Worm (Caenorhabditis elegans) whole organism, late embryonic: ENCODE data around the gene F49C5.9.

Experiments used
- C08G9.2 ChIP-seq: sonication (generic microtip); optimal IDR thresholded peaks from 2 replicates; lab custom pipeline; 2016; ENCODE audit warnings: mild to moderate bottlenecking, missing genetic modification characterization, moderate library complexity, missing compliant biosample characterization
- F13H6.1 ChIP-seq: sonication (generic microtip); optimal IDR thresholded peaks from 2 replicates; lab custom pipeline; 2016; ENCODE audit warnings: missing genetic modification characterization, missing compliant biosample characterization
- K02D7.2 ChIP-seq: sonication (generic microtip); optimal IDR thresholded peaks from 2 replicates; lab custom pipeline; 2017; ENCODE audit warnings: mild to moderate bottlenecking, missing genetic modification characterization, missing compliant biosample characterization
- T23F11.4 ChIP-seq: fragments of 200-800 bp; sonication (Bioruptor generic); optimal IDR thresholded peaks from 2 replicates; lab custom pipeline; 2018; ENCODE audit warnings: mild to moderate bottlenecking, missing genetic modification characterization, missing compliant biosample characterization
- ahr-1 ChIP-seq: sonication (generic microtip); optimal IDR thresholded peaks from 2 replicates; lab custom pipeline; 2016; ENCODE audit warnings: missing genetic modification characterization, missing compliant biosample characterization
- ama-1 ChIP-seq: fragments of 150-350 bp; optimal IDR thresholded peaks from 2 replicates; lab custom pipeline; 2014
- ceh-19 ChIP-seq: fragments of 200-800 bp; sonication (Bioruptor generic); optimal IDR thresholded peaks from 2 replicates; lab custom pipeline; 2018; ENCODE audit warnings: mild to moderate bottlenecking, missing genetic modification characterization, missing compliant biosample characterization
- ceh-24 ChIP-seq: sonication (generic microtip); optimal IDR thresholded peaks from 2 replicates; lab custom pipeline; 2016; ENCODE audit warnings: mild to moderate bottlenecking, missing genetic modification characterization, missing compliant biosample characterization
- ceh-30 ChIP-seq: fragments of 150-350 bp; optimal IDR thresholded peaks from 2 replicates; lab custom pipeline; 2014; ENCODE audit warnings: missing biosample characterization, missing genetic modification characterization
- ceh-31 ChIP-seq: sonication (generic microtip); optimal IDR thresholded peaks from 2 replicates; lab custom pipeline; 2016; ENCODE audit warnings: missing genetic modification characterization, missing compliant biosample characterization
- ceh-45 ChIP-seq: fragments of 200-800 bp; sonication (Bioruptor generic); IDR thresholded peaks from 2 replicates; pipeline ENCODE4 v1.3.6; 2022; ENCODE audit warnings: missing genetic modification reagents, missing genetic modification characterization, missing compliant biosample characterization
- ceh-48 ChIP-seq: sonication (generic microtip); optimal IDR thresholded peaks from 2 replicates; lab custom pipeline; 2016; ENCODE audit warnings: missing genetic modification characterization, inconsistent platforms, missing compliant biosample characterization
- ceh-6 ChIP-seq: fragments of 200-800 bp; sonication (Bioruptor generic); optimal IDR thresholded peaks from 2 replicates; lab custom pipeline; 2018; ENCODE audit warnings: mild to moderate bottlenecking, missing genetic modification characterization, missing compliant biosample characterization
- che-1 ChIP-seq: sonication (generic microtip); optimal IDR thresholded peaks from 2 replicates; lab custom pipeline; 2016; ENCODE audit warnings: mild to moderate bottlenecking, missing genetic modification characterization, missing compliant biosample characterization
- dmd-4 ChIP-seq: sonication (generic microtip); optimal IDR thresholded peaks from 2 replicates; lab custom pipeline; 2016; ENCODE audit warnings: borderline replicate concordance, missing genetic modification characterization, missing compliant biosample characterization
- elt-4 ChIP-seq: sonication (generic microtip); optimal IDR thresholded peaks from 2 replicates; lab custom pipeline; 2016; ENCODE audit warnings: missing genetic modification characterization, missing compliant biosample characterization
- ets-4 ChIP-seq: sonication (generic microtip); optimal IDR thresholded peaks from 2 replicates; lab custom pipeline; 2016; ENCODE audit warnings: missing genetic modification characterization, missing compliant biosample characterization
- eyg-1 ChIP-seq: sonication (generic microtip); optimal IDR thresholded peaks from 2 replicates; lab custom pipeline; 2016; ENCODE audit warnings: missing genotype, missing genetic modification characterization, missing compliant biosample characterization
- hlh-13 ChIP-seq: fragments of 200-800 bp; sonication (Bioruptor generic); optimal IDR thresholded peaks from 2 replicates; lab custom pipeline; 2018; ENCODE audit warnings: mild to moderate bottlenecking, missing genetic modification characterization, missing compliant biosample characterization
- hlh-15 ChIP-seq: sonication (generic microtip); optimal IDR thresholded peaks from 2 replicates; lab custom pipeline; 2016; ENCODE audit warnings: missing genetic modification characterization, missing compliant biosample characterization
- hlh-6 ChIP-seq: sonication (generic microtip); optimal IDR thresholded peaks from 2 replicates; lab custom pipeline; 2016; ENCODE audit warnings: missing genotype, missing genetic modification characterization, missing compliant biosample characterization
- hlh-8 ChIP-seq: sonication (generic microtip); optimal IDR thresholded peaks from 2 replicates; lab custom pipeline; 2016; ENCODE audit warnings: missing genotype, missing genetic modification characterization, missing compliant biosample characterization
- lim-6 ChIP-seq: sonication (generic microtip); optimal IDR thresholded peaks from 2 replicates; lab custom pipeline; 2016; ENCODE audit warnings: missing genetic modification characterization, missing compliant biosample characterization
- lin-11 ChIP-seq: fragments of 200-800 bp; sonication (Bioruptor generic); optimal IDR thresholded peaks from 2 replicates; lab custom pipeline; 2018; ENCODE audit warnings: mild to moderate bottlenecking, missing genetic modification characterization, missing compliant biosample characterization
- mec-3 ChIP-seq: sonication (generic microtip); optimal IDR thresholded peaks from 2 replicates; lab custom pipeline; 2016; ENCODE audit warnings: borderline replicate concordance, missing genetic modification characterization, missing compliant biosample characterization
- odd-2 ChIP-seq: sonication (generic microtip); optimal IDR thresholded peaks from 2 replicates; lab custom pipeline; 2017; ENCODE audit warnings: antibody characterized with exemption, mild to moderate bottlenecking, missing genetic modification characterization, missing compliant biosample characterization
- pha-4 ChIP-seq: fragments of 150-350 bp; optimal IDR thresholded peaks from 2 replicates; lab custom pipeline; 2018; ENCODE audit warnings: missing biosample characterization, missing genetic modification reagents, missing genetic modification characterization
- pros-1 ChIP-seq: fragments of 150-350 bp; optimal IDR thresholded peaks from 2 replicates; lab custom pipeline; 2014; ENCODE audit warnings: missing biosample characterization, missing genetic modification reagents, missing genetic modification characterization
- ref-2 ChIP-seq: sonication (generic microtip); optimal IDR thresholded peaks from 2 replicates; lab custom pipeline; 2016; ENCODE audit warnings: missing genetic modification characterization, missing compliant biosample characterization
- rnt-1 ChIP-seq: sonication (generic microtip); optimal IDR thresholded peaks from 2 replicates; lab custom pipeline; 2016; ENCODE audit warnings: missing genetic modification characterization, missing compliant biosample characterization
- sdc-2 ChIP-seq: sonication (generic microtip); optimal IDR thresholded peaks from 2 replicates; lab custom pipeline; 2016; ENCODE audit warnings: missing genotype, missing genetic modification characterization, missing compliant biosample characterization
- sox-2 ChIP-seq: fragments of 200-800 bp; sonication (Bioruptor generic); IDR thresholded peaks from 2 replicates; pipeline ENCODE4 v1.3.6; 2022; ENCODE audit warnings: missing genetic modification reagents, missing genetic modification characterization, missing compliant biosample characterization
- tbx-7 ChIP-seq: sonication (generic microtip); optimal IDR thresholded peaks from 2 replicates; lab custom pipeline; 2016; ENCODE audit warnings: missing genotype, missing genetic modification characterization, missing compliant biosample characterization
- ttx-3 ChIP-seq: sonication (generic microtip); optimal IDR thresholded peaks from 2 replicates; lab custom pipeline; 2016; ENCODE audit warnings: missing genetic modification reagents, missing genetic modification characterization, missing compliant biosample characterization
- zip-5 ChIP-seq: sonication (generic microtip); optimal IDR thresholded peaks from 2 replicates; lab custom pipeline; 2016; ENCODE audit warnings: missing genetic modification characterization, missing compliant biosample characterization
- ztf-16 ChIP-seq: sonication (generic microtip); optimal IDR thresholded peaks from 2 replicates; lab custom pipeline; 2017; ENCODE audit warnings: missing genetic modification characterization, missing compliant biosample characterization

F49C5.9 gene

DNA sequence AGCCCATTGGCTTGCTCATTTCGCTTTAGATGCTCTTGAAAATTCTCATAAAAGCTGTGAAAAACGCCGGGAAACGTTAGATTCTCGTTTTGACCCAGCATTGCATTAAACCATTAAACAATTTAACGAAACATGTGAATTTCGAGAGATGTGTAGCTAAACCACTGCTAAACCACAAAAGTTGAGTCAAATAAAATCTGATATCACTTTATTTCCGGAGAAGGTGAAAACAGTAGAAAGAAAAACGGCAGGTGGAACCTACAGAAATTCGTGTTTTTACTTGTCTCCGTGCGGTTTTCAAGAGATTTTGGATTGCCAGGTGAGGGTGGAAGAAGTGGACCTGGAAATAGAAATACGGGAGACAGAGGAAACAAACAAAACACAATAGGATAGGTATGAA lies at the start of gene F49C5.9:
TSS of gene F49C5.9 (minus strand) at position 101 of the 400 bp plus-strand sequence.
- no peak for TF ChIP-seq hlh-13
- no peak for TF ChIP-seq ceh-31
- TF ChIP-seq T23F11.4 (GFP tag; lab: Kevin White, UChicago), result no peak
- TF ChIP-seq ceh-48 (tag; lab: Kevin White, UChicago), result no peak
- TF ChIP-seq odd-2 (tag; lab: Kevin White, UChicago), result no peak
- TF ChIP-seq ceh-6 (GFP tag; lab: Kevin White, UChicago), result no peak
- TF ChIP-seq mec-3 (tag; lab: Kevin White, UChicago), result no peak
- TF ChIP-seq hlh-15 (tag; lab: Kevin White, UChicago), result no peak
- TF ChIP-seq ceh-30 (tag; lab: Kevin White, UChicago), result no peak
- TF ChIP-seq K02D7.2 (tag; lab: Kevin White, UChicago), result no peak
- no peak for TF ChIP-seq ttx-3 (tag; lab: Kevin White, UChicago)

DNA sequence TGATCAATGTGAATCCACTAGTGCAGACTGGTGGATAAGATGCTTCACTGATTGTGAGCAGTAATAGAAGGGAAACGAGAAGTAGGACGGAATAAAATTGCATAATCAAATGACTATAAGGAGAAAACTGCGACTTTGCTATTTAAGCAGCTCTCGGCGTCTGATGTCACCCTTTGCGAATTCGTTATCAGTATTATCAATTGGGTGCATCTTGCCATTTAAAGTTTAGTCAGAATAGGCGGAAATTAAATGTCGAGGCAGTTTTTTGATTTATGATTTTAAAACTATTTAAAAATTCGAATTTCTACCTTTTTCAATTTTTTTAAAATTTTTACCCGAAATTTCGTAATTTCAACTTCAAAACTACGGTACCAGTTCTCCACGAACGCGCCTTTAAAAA lies 36.5 kb upstream of the F49C5.9 start, which contains the start of gene clec-4:
TSS of gene clec-4 (minus strand) at position 162 of the 400 bp plus-strand sequence.
- TF ChIP-seq hlh-6 (tag; lab: Kevin White, UChicago), result no peak
- TF ChIP-seq ref-2 (tag; lab: Kevin White, UChicago), result no peak
- TF ChIP-seq mec-3 (tag; lab: Kevin White, UChicago), result no peak
- TF ChIP-seq sox-2 (GFP tag; lab: Robert Waterston, UW), result no peak
- TF ChIP-seq elt-4 (tag; lab: Kevin White, UChicago), result no peak
- no peak for TF ChIP-seq C08G9.2 (tag; lab: Kevin White, UChicago)
- no peak for TF ChIP-seq zip-5 (tag; lab: Kevin White, UChicago)
- no peak for TF ChIP-seq lin-11 (tag; lab: Kevin White, UChicago)
- no peak for TF ChIP-seq pros-1
- TF ChIP-seq ceh-45 (GFP tag; lab: Robert Waterston, UW), result no peak

DNA sequence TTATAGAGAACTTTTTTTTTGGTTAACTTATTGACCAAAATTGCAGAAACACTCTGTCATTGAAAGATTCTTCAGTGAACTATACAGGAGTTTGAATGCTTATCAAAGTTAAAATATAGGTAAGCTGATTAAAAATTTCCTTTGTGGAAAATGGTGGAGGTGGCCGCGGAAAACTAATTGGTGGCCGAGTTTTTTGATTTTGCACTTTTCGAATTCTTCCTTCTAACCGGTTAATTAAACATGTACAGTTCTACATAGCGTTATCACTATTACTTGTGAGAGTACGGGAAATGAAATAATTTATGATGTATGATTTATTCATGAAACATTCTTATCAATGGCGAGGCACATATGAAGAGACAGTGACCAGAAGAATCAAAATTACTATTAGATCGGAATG lies 33.3 kb upstream of the F49C5.9 start, which contains the start of gene clec-8:
TSS of gene clec-8 (minus strand) at position 308 of the 400 bp plus-strand sequence.
- TF ChIP-seq ttx-3 (tag; lab: Kevin White, UChicago) (no peak), hlh-6 (tag; lab: Kevin White, UChicago) (no peak), che-1 (no peak), ahr-1 (tag; lab: Kevin White, UChicago) (no peak), eyg-1 (tag; lab: Kevin White, UChicago) (no peak), sdc-2 (tag; lab: Kevin White, UChicago) (no peak), ama-1 (lab: Kevin White, UChicago) (no peak), ceh-19 (GFP tag; lab: Kevin White, UChicago) (no peak), F13H6.1 (tag; lab: Kevin White, UChicago) (no peak), hlh-8 (tag; lab: Kevin White, UChicago) (no peak), ceh-31 (no peak), dmd-4 (no peak), hlh-13 (no peak), ztf-16 (tag; lab: Kevin White, UChicago) (no peak)

DNA sequence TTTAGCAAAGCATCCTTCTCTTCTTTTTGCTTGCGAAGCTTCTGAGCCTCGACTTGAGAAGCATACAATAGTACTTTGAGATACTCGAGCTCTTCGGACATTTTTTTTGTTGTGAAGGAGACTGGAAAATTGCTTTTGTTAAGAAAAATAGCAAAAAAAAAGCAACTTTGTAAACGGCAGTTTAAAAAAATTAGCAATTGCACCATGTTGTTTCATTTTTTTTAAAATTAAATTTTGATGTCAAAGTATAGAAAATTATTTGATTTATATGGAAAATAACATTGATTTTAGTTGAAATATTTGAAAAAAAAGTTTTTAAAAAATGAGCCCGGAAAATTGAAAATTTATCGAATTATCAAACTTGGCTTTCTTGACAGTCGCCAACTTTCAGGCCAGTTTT lies 30.2 kb upstream of the F49C5.9 start, which contains the start of gene Y38E10A.3:
TSS of gene Y38E10A.3 (minus strand) at position 101 of the 400 bp plus-strand sequence.
- no peak for TF ChIP-seq ceh-24 (tag; lab: Kevin White, UChicago)
- TF ChIP-seq rnt-1, result no peak
- no peak for TF ChIP-seq pha-4 (tag; lab: Kevin White, UChicago)
- no peak for TF ChIP-seq ama-1 (lab: Kevin White, UChicago)
- no peak for TF ChIP-seq hlh-13
- no peak for TF ChIP-seq lim-6 (tag; lab: Kevin White, UChicago)
- TF ChIP-seq dmd-4, result no peak
- TF ChIP-seq ets-4 (tag; lab: Kevin White, UChicago), result no peak
- no peak for TF ChIP-seq tbx-7 (tag; lab: Kevin White, UChicago)
- TF ChIP-seq hlh-6 (tag; lab: Kevin White, UChicago), result no peak
